Fruit fly (Drosophila melanogaster): ENCODE measurements around the gene AP-1-2beta.

Gene AP-1-2beta

DNA sequence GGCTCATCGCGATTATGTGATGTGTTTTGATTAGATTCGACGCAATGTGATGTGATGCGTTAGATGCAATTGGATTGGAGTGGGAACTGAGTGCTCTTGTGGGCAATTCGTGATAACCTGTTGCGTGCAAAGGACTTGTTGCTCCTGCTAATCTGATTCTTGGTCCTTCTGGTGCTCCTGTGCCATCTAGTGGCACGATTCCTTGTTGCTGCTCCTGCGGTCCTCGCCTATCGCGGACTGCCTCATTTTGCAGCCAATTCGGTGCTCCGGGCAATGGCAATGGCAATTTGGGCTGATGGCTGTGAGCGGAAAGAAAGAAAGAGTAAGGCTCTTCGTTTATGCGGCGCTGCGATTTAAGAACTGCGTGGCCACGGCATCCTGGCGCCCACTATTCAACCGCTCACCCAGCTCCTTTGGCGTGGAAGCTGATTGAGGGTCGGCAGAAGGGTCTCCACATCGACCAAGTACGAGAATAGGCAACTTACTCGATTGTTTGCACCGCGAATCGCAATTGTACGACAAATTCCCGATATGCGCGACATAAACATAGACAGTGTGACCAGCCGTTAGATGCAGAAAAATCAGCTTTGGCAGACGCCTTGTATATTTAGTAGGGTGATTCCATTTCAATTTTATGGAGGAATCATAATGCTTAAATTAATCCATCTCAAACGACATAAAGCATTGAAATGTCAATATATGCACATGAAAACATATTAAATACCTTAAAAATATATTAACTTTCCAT, 37.7 kb upstream of the AP-1-2beta start, which contains the start of gene Mer (continued):
- peak; percentile 67 for TF ChIP-seq Blimp-1 (GFP tag; optimal IDR thresholded peaks at IDR 0.05)
- TF ChIP-seq topi (GFP tag; optimal IDR thresholded peaks at IDR 0.05), result peak; percentile 90
- TF ChIP-seq CG11762 (GFP tag; optimal IDR thresholded peaks at IDR 0.05; ENCODE audit: insufficient read depth), result peak; percentile 59
- peak; percentile 73 for TF ChIP-seq Sox15 (GFP tag; optimal IDR thresholded peaks at IDR 0.05)
- TF ChIP-seq dac (GFP tag; optimal IDR thresholded peaks at IDR 0.05), result peak; percentile 79
- peak; percentile 81 to 85 for TF ChIP-seq ss (GFP tag; optimal IDR thresholded peaks at IDR 0.05)
- no peak for TF ChIP-seq vri (GFP tag; optimal IDR thresholded peaks at IDR 0.05)
- peak; percentile 88 for TF ChIP-seq Sox14 (GFP tag; optimal IDR thresholded peaks at IDR 0.05)
- peak; percentile 91 for TF ChIP-seq CG15336 (GFP tag; IDR thresholded peaks at IDR 0.05)
- peak; percentile 92 for TF ChIP-seq CG7368 (GFP tag; optimal IDR thresholded peaks at IDR 0.05)
- TF ChIP-seq pdm3 (GFP tag; optimal IDR thresholded peaks at IDR 0.05), result peak; percentile 23
- TF ChIP-seq CG8319 (GFP tag; optimal IDR thresholded peaks at IDR 0.05), result peak; percentile 69
- TF ChIP-seq Sox102F (GFP tag; optimal IDR thresholded peaks at IDR 0.05), result peak; percentile 81

DNA sequence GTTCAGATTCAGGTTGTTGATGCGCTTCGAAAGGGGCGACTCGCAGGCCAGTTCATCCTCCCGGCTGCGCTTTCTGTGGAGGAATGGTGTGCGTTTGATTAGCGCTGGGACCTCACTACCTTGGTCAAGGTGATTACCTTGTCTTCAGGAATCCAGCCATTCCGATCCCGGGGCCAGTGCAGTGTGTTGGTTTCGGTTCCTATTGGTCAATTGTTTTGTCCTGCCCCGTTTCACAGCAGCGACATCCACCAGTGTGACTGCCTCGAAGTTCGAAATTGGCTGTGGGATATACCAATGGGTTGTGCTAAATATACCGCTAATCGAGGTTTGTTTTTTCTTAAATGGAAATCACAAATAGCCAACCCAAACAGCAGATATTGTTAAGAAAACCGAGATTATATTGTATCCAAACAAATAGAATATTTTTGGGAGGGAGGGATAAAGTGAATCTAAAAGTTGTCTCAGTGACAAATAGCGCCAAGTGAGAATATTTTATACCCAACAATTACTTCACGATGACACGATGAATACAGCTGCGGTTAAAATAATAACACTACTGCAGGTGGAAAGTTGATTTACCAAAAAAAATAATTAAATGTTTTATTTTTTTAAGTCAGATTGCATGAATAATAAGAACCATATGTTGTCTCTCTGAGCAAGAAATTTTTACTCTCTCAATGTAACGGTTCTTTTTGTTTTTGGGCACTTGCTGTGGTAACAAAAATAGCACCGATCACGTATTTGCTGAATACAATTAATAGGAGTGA, 35.8 kb upstream of the AP-1-2beta start, which contains the start of gene CG14229:
TSS of gene CG14229 (minus strand) at position 459 of the 767 bp plus-strand sequence.
- TF ChIP-seq CG8119 (GFP tag; IDR thresholded peaks at IDR 0.05) (peak; percentile 35; the same call in 1 of the 3 replicates), cyc (GFP tag; optimal IDR thresholded peaks at IDR 0.05) (peak; percentile 32), Eip78C (GFP tag) (peak; percentile 76), Lpt (GFP tag; optimal IDR thresholded peaks at IDR 0.05) (no peak), salr (GFP tag; optimal IDR thresholded peaks at IDR 0.05) (no peak), Hr39 (GFP tag; optimal IDR thresholded peaks at IDR 0.05) (peak; percentile 34), svp (GFP tag) (no peak), acj6 (GFP tag; optimal IDR thresholded peaks at IDR 0.05) (peak; percentile 37), achi (GFP tag; optimal IDR thresholded peaks at IDR 0.05) (peak; percentile 24), eg (GFP tag; IDR thresholded peaks at IDR 0.05) (peak; percentile 57; the same call in 2 of the 3 replicates), Ets96B (tag; optimal IDR thresholded peaks at IDR 0.05) (no peak), CG10631 (GFP tag; optimal IDR thresholded peaks at IDR 0.05) (peak; percentile 14), CG34406 (GFP tag; optimal IDR thresholded peaks at IDR 0.05) (peak; percentile 49), Gug (GFP tag; IDR thresholded peaks at IDR 0.05) (peak; percentile 38), CG32006 (GFP tag; optimal IDR thresholded peaks at IDR 0.05) (peak; percentile 43), fd85E (GFP tag; optimal IDR thresholded peaks at IDR 0.05) (no peak), CG6792 (GFP tag; optimal IDR thresholded peaks at IDR 0.05) (peak; percentile 34), CG15336 (GFP tag; IDR thresholded peaks at IDR 0.05) (peak; percentile 61), CG3919 (GFP tag; optimal IDR thresholded peaks at IDR 0.05) (no peak), pdm3 (GFP tag; optimal IDR thresholded peaks at IDR 0.05) (peak; percentile 56), Hr4 (GFP tag; optimal IDR thresholded peaks at IDR 0.05) (peak; percentile 39), CG6808 (GFP tag; optimal IDR thresholded peaks at IDR 0.05) (no peak), dac (GFP tag; optimal IDR thresholded peaks at IDR 0.05) (no peak), CG3032 (tag; optimal IDR thresholded peaks at IDR 0.05) (no peak), net (GFP tag; optimal IDR thresholded peaks at IDR 0.05) (no peak), CG31627 (GFP tag; optimal IDR thresholded peaks at IDR 0.05) (peak; percentile 45), CG16779 (tag; optimal IDR thresholded peaks at IDR 0.05) (no peak), CG6276 (GFP tag; optimal IDR thresholded peaks at IDR 0.05) (no peak), CG8319 (GFP tag; optimal IDR thresholded peaks at IDR 0.05) (no peak), Hr38 (GFP tag; optimal IDR thresholded peaks at IDR 0.05) (no peak), fd59A (GFP tag; optimal IDR thresholded peaks at IDR 0.05) (no peak), Sox15 (GFP tag; optimal IDR thresholded peaks at IDR 0.05) (peak; percentile 19), Ets21C (GFP tag; optimal IDR thresholded peaks at IDR 0.05) (no peak), CG11902 (GFP tag; optimal IDR thresholded peaks at IDR 0.05) (no peak), dsx (GFP tag; optimal IDR thresholded peaks at IDR 0.05; ENCODE audit: poor library complexity, severe bottlenecking) (no peak), CG1621 (tag; optimal IDR thresholded peaks at IDR 0.05) (no peak), CG6163 (GFP tag; IDR thresholded peaks at IDR 0.05) (peak; percentile 66), CG11762 (GFP tag; optimal IDR thresholded peaks at IDR 0.05; ENCODE audit: insufficient read depth) (no peak), ss (GFP tag; optimal IDR thresholded peaks at IDR 0.05) (no peak), topi (GFP tag; optimal IDR thresholded peaks at IDR 0.05) (peak; percentile 47), spab (GFP tag; optimal IDR thresholded peaks at IDR 0.05) (no peak), CG7368 (GFP tag; optimal IDR thresholded peaks at IDR 0.05) (no peak)

Measured in whole organism, prepupa.